Fruit fly (Drosophila melanogaster): ENCODE data around the gene Pfdn6.

The Pfdn6 gene

DNA sequence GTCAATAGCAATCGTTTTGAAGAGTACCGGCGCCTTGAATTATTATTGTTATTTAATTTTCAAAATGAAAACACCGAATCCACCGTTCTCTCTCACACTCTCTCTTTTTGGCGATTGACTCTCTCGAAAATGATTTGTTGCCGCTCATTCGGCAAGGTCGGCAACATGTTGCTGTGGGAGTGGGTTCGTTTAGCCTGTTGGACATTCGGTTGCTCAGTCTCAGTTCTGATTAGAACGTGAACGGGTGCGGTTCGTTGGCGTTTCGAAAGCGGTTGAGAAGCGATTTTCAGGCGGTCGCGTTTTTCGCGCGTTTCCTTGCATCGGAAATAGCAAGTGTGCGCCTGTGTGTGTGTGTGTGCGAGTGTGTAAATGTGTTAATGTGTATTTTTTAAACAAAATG lies 15.6 kb downstream of the Pfdn6 start, which contains the start of gene Ac76E (continued):
- TF ChIP-seq Atf6 (GFP tag; IDR thresholded peaks at IDR 0.05) (peak; percentile 64), sens (GFP tag) (no peak), CG7928 (GFP tag; optimal IDR thresholded peaks at IDR 0.05) (no peak), CG3838 (GFP tag; optimal IDR thresholded peaks at IDR 0.05) (no peak), dmrt99B (tag; optimal IDR thresholded peaks at IDR 0.05) (no peak), slbo (GFP tag; IDR thresholded peaks at IDR 0.05) (peak; percentile 29), Elba2 (GFP tag; optimal IDR thresholded peaks at IDR 0.05) (peak; percentile 77), CG4424 (GFP tag; optimal IDR thresholded peaks at IDR 0.05) (no peak), CG9797 (GFP tag; optimal IDR thresholded peaks at IDR 0.05) (no peak), CG3726 (GFP tag; IDR thresholded peaks at IDR 0.05) (no peak), pzg (GFP tag; optimal IDR thresholded peaks at IDR 0.05) (no peak), dysf (GFP tag; IDR thresholded peaks at IDR 0.05) (no peak; the same call in 2 of the 3 replicates), Med (GFP tag) (peak; percentile 81), CG3065 (GFP tag; optimal IDR thresholded peaks at IDR 0.05) (no peak), sug (tag; optimal IDR thresholded peaks at IDR 0.05) (peak; percentile 24), lbe (GFP tag; optimal IDR thresholded peaks at IDR 0.05) (no peak), nau (GFP tag; optimal IDR thresholded peaks at IDR 0.05) (peak; percentile 28), ham (GFP tag; IDR thresholded peaks at IDR 0.05) (no peak), CG2129 (GFP tag; IDR thresholded peaks at IDR 0.05; ENCODE audit: partially characterized antibody) (no peak), Neu2 (GFP tag; optimal IDR thresholded peaks at IDR 0.05; ENCODE audit: borderline replicate concordance) (no peak), hkb (optimal IDR thresholded peaks at IDR 0.05) (no peak), hkb (GFP tag; IDR thresholded peaks at IDR 0.05) (peak; percentile 36; the same call in 1 of the 2 replicates), CG9215 (GFP tag; IDR thresholded peaks at IDR 0.05) (no peak), abd-A (tag; optimal IDR thresholded peaks at IDR 0.05) (peak; percentile 59), chinmo (GFP tag; IDR thresholded peaks at IDR 0.05; ENCODE audit: partially characterized antibody) (peak; percentile 94), stwl (tag; optimal IDR thresholded peaks at IDR 0.05) (no peak), ash1 (GFP tag; optimal IDR thresholded peaks at IDR 0.05) (no peak), CG14710 (tag; optimal IDR thresholded peaks at IDR 0.05) (no peak), Trl (optimal IDR thresholded peaks at IDR 0.05) (peak; percentile 67 to 92), Trl (GFP tag; optimal IDR thresholded peaks at IDR 0.05) (no peak), nerfin-1 (tag; optimal IDR thresholded peaks at IDR 0.05) (no peak), CG4328 (GFP tag; optimal IDR thresholded peaks at IDR 0.05) (no peak), CG9932 (GFP tag; IDR thresholded peaks at IDR 0.05) (peak; percentile 16; the same call in 1 of the 2 replicates), tgo (GFP tag; IDR thresholded peaks at IDR 0.05) (no peak), lilli (GFP tag; optimal IDR thresholded peaks at IDR 0.05) (peak; percentile 17), CG6813 (GFP tag; optimal IDR thresholded peaks at IDR 0.05) (no peak), MBD-R2 (GFP tag; IDR thresholded peaks at IDR 0.05) (no peak), hth (optimal IDR thresholded peaks at IDR 0.05) (no peak), CG6683 (GFP tag; optimal IDR thresholded peaks at IDR 0.05) (no peak), HLHmδ (GFP tag; optimal IDR thresholded peaks at IDR 0.05) (no peak), maf-S (GFP tag; optimal IDR thresholded peaks at IDR 0.05) (no peak), Pdp1 (GFP tag; optimal IDR thresholded peaks at IDR 0.05) (peak in 1 of 2 experiments; percentile 32), CG10274 (GFP tag; optimal IDR thresholded peaks at IDR 0.05) (no peak), prd (optimal IDR thresholded peaks at IDR 0.05) (no peak), prd (GFP tag; IDR thresholded peaks at IDR 0.05) (no peak), Hmr (GFP tag; optimal IDR thresholded peaks at IDR 0.05) (peak; percentile 36), crc (GFP tag; optimal IDR thresholded peaks at IDR 0.05) (no peak), danr (GFP tag; IDR thresholded peaks at IDR 0.05) (no peak), Dad (GFP tag; optimal IDR thresholded peaks at IDR 0.05) (no peak), scrt (GFP tag; optimal IDR thresholded peaks at IDR 0.05) (peak; percentile 91), ERR (GFP tag; optimal IDR thresholded peaks at IDR 0.05) (peak; percentile 36), HmgD (GFP tag; optimal IDR thresholded peaks at IDR 0.05) (no peak), Kr (GFP tag; optimal IDR thresholded peaks at IDR 0.05) (no peak)

Measured in whole organism, embryonic.